Fruit fly (Drosophila melanogaster) whole organism: ENCODE data around the gene CG18547.
"Not testable (repeated sequence)": the region's sequence is repeated elsewhere in the genome, so short reads cannot be mapped to it uniquely, and the experiment has no call there.

Source experiments
- CG8478 ChIP-seq: fragments of >200 bp; optimal IDR thresholded peaks from 2 replicates; lab custom pipeline; 2018; ENCODE audit warnings: inconsistent platforms
- Dll ChIP-seq: fragments of >200 bp; optimal IDR thresholded peaks from 2 replicates; lab custom pipeline; 2017
- psq ChIP-seq: fragments of >200 bp; optimal IDR thresholded peaks from 2 replicates; lab custom pipeline; 2017
- usp ChIP-seq: fragments of >200 bp; optimal IDR thresholded peaks from 2 replicates; lab custom pipeline; 2017; ENCODE audit warnings: missing biosample characterization, missing genetic modification characterization, mixed read lengths

- TF ChIP-seq CG8478 (lab: Kevin White, UChicago); Dll (lab: Kevin White, UChicago); usp (GFP tag; lab: Kevin White, UChicago); psq (lab: Kevin White, UChicago): not testable (repeated sequence)
Measured at dm6 chr3R:11958235-11958634, 22.0 kb downstream of the CG18547 start, which contains the start of gene Hsp70Ab.
